Worm (Caenorhabditis elegans) whole organism, young adult: ENCODE measurements around the gene C34C12.7.

ENCODE experiments used
- B0019.2 ChIP-seq: fragments of 200-800 bp; sonication (Bioruptor generic); conservative IDR thresholded peaks from 2 replicates; pipeline ENCODE4 v1.3.6; 2022; ENCODE audit warnings: missing genetic modification reagents, missing genetic modification characterization, missing compliant biosample characterization
- B0261.1 ChIP-seq: sonication (generic microtip); optimal IDR thresholded peaks from 2 replicates; lab custom pipeline; 2016; ENCODE audit warnings: mild to moderate bottlenecking, missing genetic modification characterization, moderate library complexity, missing compliant biosample characterization
- C17E4.6 ChIP-seq: fragments of 200-800 bp; sonication (Bioruptor generic); IDR thresholded peaks from 2 replicates; pipeline ENCODE4 v1.3.6; 2022; ENCODE audit warnings: missing genetic modification reagents, missing genetic modification characterization, missing compliant biosample characterization
- F33H1.4 ChIP-seq: fragments of 200-800 bp; sonication (Bioruptor generic); IDR thresholded peaks from 2 replicates; pipeline ENCODE4 v1.3.6; 2022; ENCODE audit warnings: missing genetic modification reagents, missing genetic modification characterization, missing compliant biosample characterization
- F49E8.2 ChIP-seq: sonication (generic microtip); optimal IDR thresholded peaks from 3 replicates; lab custom pipeline; 2017; ENCODE audit warnings: missing genetic modification characterization, mild to moderate bottlenecking, missing compliant biosample characterization, antibody characterized with exemption, moderate library complexity; ENCODE audit not compliant: insufficient read depth
- F57C9.4 ChIP-seq: sonication (generic microtip); optimal IDR thresholded peaks from 2 replicates; lab custom pipeline; 2017; ENCODE audit warnings: mild to moderate bottlenecking, missing genetic modification characterization, missing compliant biosample characterization
- K11D2.4 ChIP-seq: fragments of 200-800 bp; sonication (Bioruptor generic); IDR thresholded peaks from 2 replicates; pipeline ENCODE4 v1.3.6; 2022; ENCODE audit warnings: missing genetic modification reagents, missing genetic modification characterization, missing compliant biosample characterization
- K12H6.12 ChIP-seq: fragments of 200-800 bp; sonication (Bioruptor generic); optimal IDR thresholded peaks from 2 replicates; lab custom pipeline; 2018; ENCODE audit warnings: mild to moderate bottlenecking, missing genetic modification characterization, missing compliant biosample characterization
- T07F8.4 ChIP-seq: sonication (generic microtip); optimal IDR thresholded peaks from 2 replicates; lab custom pipeline; 2016; ENCODE audit warnings: mild to moderate bottlenecking, missing genetic modification characterization, moderate library complexity, missing compliant biosample characterization
- Y53G8AR.9 ChIP-seq: fragments of 200-800 bp; sonication (Bioruptor generic); conservative IDR thresholded peaks from 2 replicates; pipeline ENCODE4 v1.3.6; 2022; ENCODE audit warnings: missing genetic modification reagents, missing genetic modification characterization, missing compliant biosample characterization
- Y56A3A.18 ChIP-seq: fragments of 200-800 bp; sonication (Bioruptor generic); IDR thresholded peaks from 2 replicates; pipeline ENCODE4 v1.3.6; 2022; ENCODE audit warnings: missing genetic modification reagents, missing genetic modification characterization, missing compliant biosample characterization
- Y67H2A.10 ChIP-seq: fragments of 200-800 bp; sonication (Bioruptor generic); conservative IDR thresholded peaks from 2 replicates; pipeline ENCODE4 v1.3.6; 2022; ENCODE audit warnings: missing genetic modification reagents, missing genetic modification characterization, missing compliant biosample characterization
- attf-5 ChIP-seq: fragments of 200-800 bp; sonication (Bioruptor generic); optimal IDR thresholded peaks from 2 replicates; lab custom pipeline; 2018; ENCODE audit warnings: mild to moderate bottlenecking, missing genetic modification characterization, missing compliant biosample characterization
- attf-6 ChIP-seq: fragments of 200-800 bp; sonication (Bioruptor generic); IDR thresholded peaks from 2 replicates; pipeline ENCODE4 v1.3.6; 2022; ENCODE audit warnings: missing genetic modification reagents, missing genetic modification characterization, missing compliant biosample characterization
- bed-1 ChIP-seq: fragments of 200-800 bp; sonication (Bioruptor generic); IDR thresholded peaks from 2 replicates; pipeline ENCODE4 v1.3.6; 2022; ENCODE audit warnings: missing genetic modification reagents, missing genetic modification characterization, missing compliant biosample characterization
- bed-2 ChIP-seq: fragments of 200-800 bp; sonication (Bioruptor generic); IDR thresholded peaks from 2 replicates; pipeline ENCODE4 v1.3.6; 2022; ENCODE audit warnings: missing genetic modification reagents, missing genetic modification characterization, missing compliant biosample characterization
- ceh-40 ChIP-seq: fragments of 200-800 bp; sonication (Bioruptor generic); IDR thresholded peaks from 2 replicates; pipeline ENCODE4 v1.3.6; 2022; ENCODE audit warnings: missing genetic modification characterization, missing compliant biosample characterization
- ceh-91 ChIP-seq: fragments of 200-800 bp; sonication (Bioruptor generic); IDR thresholded peaks from 2 replicates; pipeline ENCODE4 v1.3.6; 2022; ENCODE audit warnings: missing genetic modification reagents, missing genetic modification characterization, missing compliant biosample characterization
- chd-7 ChIP-seq: sonication (generic microtip); optimal IDR thresholded peaks from 2 replicates; lab custom pipeline; 2016; ENCODE audit warnings: mild to moderate bottlenecking, missing genetic modification characterization, moderate library complexity, missing compliant biosample characterization
- dpl-1 ChIP-seq: fragments of 150-350 bp; optimal IDR thresholded peaks from 2 replicates; lab custom pipeline; 2014; ENCODE audit warnings: missing biosample characterization, missing genetic modification reagents, missing genetic modification characterization
- egrh-3 ChIP-seq: fragments of 200-800 bp; sonication (Bioruptor generic); IDR thresholded peaks from 2 replicates; pipeline ENCODE4 v1.3.6; 2022; ENCODE audit warnings: missing genetic modification reagents, missing genetic modification characterization, missing compliant biosample characterization
- ets-4 ChIP-seq: fragments of 200-800 bp; sonication (Bioruptor generic); optimal IDR thresholded peaks from 2 replicates; lab custom pipeline; 2018; ENCODE audit warnings: mild to moderate bottlenecking, missing genetic modification characterization, missing compliant biosample characterization
- hlh-12 ChIP-seq: sonication (generic microtip); optimal IDR thresholded peaks from 2 replicates; lab custom pipeline; 2016; ENCODE audit warnings: missing genetic modification characterization, missing compliant biosample characterization
- hmg-1.2 ChIP-seq: fragments of 200-800 bp; sonication (Bioruptor generic); IDR thresholded peaks from 2 replicates; pipeline ENCODE4 v1.3.6; 2022; ENCODE audit warnings: missing genetic modification reagents, missing genetic modification characterization, missing compliant biosample characterization
- hmg-20 ChIP-seq: fragments of 200-800 bp; sonication (Bioruptor generic); IDR thresholded peaks from 2 replicates; pipeline ENCODE4 v1.3.6; 2022; ENCODE audit warnings: missing genetic modification reagents, missing genetic modification characterization, missing compliant biosample characterization
- hsf-1 ChIP-seq: fragments of 200-800 bp; sonication (Bioruptor generic); IDR thresholded peaks from 2 replicates; pipeline ENCODE4 v1.3.6; 2022; ENCODE audit warnings: missing genetic modification reagents, missing genetic modification characterization, missing compliant biosample characterization
- lin-40 ChIP-seq: sonication (generic microtip); optimal IDR thresholded peaks from 2 replicates; lab custom pipeline; 2016; ENCODE audit warnings: missing genetic modification characterization, mild to moderate bottlenecking, missing compliant biosample characterization, missing genotype, missing genetic modification reagents
- lsl-1 ChIP-seq: fragments of 200-800 bp; sonication (Bioruptor generic); optimal IDR thresholded peaks from 2 replicates; lab custom pipeline; 2018; ENCODE audit warnings: mild to moderate bottlenecking, missing genetic modification characterization, moderate library complexity, missing compliant biosample characterization
- madf-6 ChIP-seq: fragments of 200-800 bp; sonication (Bioruptor generic); IDR thresholded peaks from 2 replicates; pipeline ENCODE4 v1.3.6; 2022; ENCODE audit warnings: missing genetic modification reagents, missing genetic modification characterization, missing compliant biosample characterization
- mcd-1 ChIP-seq: fragments of 200-800 bp; sonication (Bioruptor generic); IDR thresholded peaks from 2 replicates; pipeline ENCODE4 v1.3.6; 2022; ENCODE audit warnings: missing genetic modification reagents, missing genetic modification characterization, missing compliant biosample characterization
- mes-4 ChIP-seq: sonication (generic microtip); optimal IDR thresholded peaks from 2 replicates; lab custom pipeline; 2016; ENCODE audit warnings: missing genotype, missing genetic modification characterization, missing compliant biosample characterization
- pha-4 ChIP-seq: fragments of 150-350 bp; sonication (generic microtip); optimal IDR thresholded peaks from 2 replicates; lab custom pipeline; 2014; ENCODE audit warnings: missing biosample characterization, missing genetic modification reagents, missing genetic modification characterization
- rcor-1 ChIP-seq: fragments of 200-800 bp; sonication (Bioruptor generic); IDR thresholded peaks from 2 replicates; pipeline ENCODE4 v1.3.6; 2022; ENCODE audit warnings: missing genetic modification reagents, missing genetic modification characterization, missing compliant biosample characterization
- rec-8 ChIP-seq, 2 experiments: sonication (generic microtip); optimal IDR thresholded peaks; 2 replicates each; lab custom pipeline; 2016; ENCODE audit warnings: mild to moderate bottlenecking in 2 of 2, missing genetic modification characterization in 2 of 2, missing genetic modification reagents in 2 of 2, missing genotype in 2 of 2, missing biosample characterization in 1 of 2, missing compliant biosample characterization in 1 of 2, moderate library complexity in 1 of 2
- repo-1 ChIP-seq: sonication (generic microtip); optimal IDR thresholded peaks from 2 replicates; lab custom pipeline; 2017; ENCODE audit warnings: mild to moderate bottlenecking, missing genetic modification characterization, missing compliant biosample characterization
- snpc-3.4 ChIP-seq: sonication (generic microtip); optimal IDR thresholded peaks from 2 replicates; lab custom pipeline; 2017; ENCODE audit warnings: missing genetic modification characterization, mild to moderate bottlenecking, missing compliant biosample characterization, antibody characterized with exemption, moderate library complexity, missing genotype, missing genetic modification reagents
- somi-1 ChIP-seq: fragments of 200-800 bp; sonication (Bioruptor generic); optimal IDR thresholded peaks from 2 replicates; lab custom pipeline; 2018; ENCODE audit warnings: mild to moderate bottlenecking, missing genetic modification characterization, missing compliant biosample characterization
- tbp1 ChIP-seq: fragments of 200-800 bp; sonication (Bioruptor generic); optimal IDR thresholded peaks from 2 replicates; lab custom pipeline; 2018; ENCODE audit warnings: mild to moderate bottlenecking, missing genetic modification characterization, missing compliant biosample characterization
- ztf-22 ChIP-seq: fragments of 200-800 bp; sonication (Bioruptor generic); optimal IDR thresholded peaks from 2 replicates; lab custom pipeline; 2018; ENCODE audit warnings: mild to moderate bottlenecking, missing genetic modification characterization, moderate library complexity, missing compliant biosample characterization
- ztf-26 ChIP-seq: sonication (generic microtip); optimal IDR thresholded peaks from 2 replicates; lab custom pipeline; 2017; ENCODE audit warnings: missing genetic modification characterization, missing compliant biosample characterization

The C34C12.7 gene

ce11 chrIII:3486055-3486454, 2.1 kb downstream of the C34C12.7 start:
- TF ChIP-seq lsl-1 (GFP tag; lab: Kevin White, UChicago), result no peak

ce11 chrIII:3484995-3485394, 3.1 kb downstream of the C34C12.7 start:
- TF ChIP-seq mcd-1 (GFP tag; lab: Robert Waterston, UW) (no peak), pha-4 (no peak), bed-1 (GFP tag; lab: Robert Waterston, UW) (no peak), rec-8 (tag; optimal IDR thresholded peaks at IDR 0.05; lab: Kevin White, UChicago) (no peak), K12H6.12 (tag; lab: Kevin White, UChicago) (no peak), repo-1 (tag; lab: Kevin White, UChicago) (no peak), ceh-91 (GFP tag; lab: Robert Waterston, UW) (no peak), F57C9.4 (tag; lab: Kevin White, UChicago) (no peak), B0019.2 (GFP tag; lab: Robert Waterston, UW) (no peak), K11D2.4 (GFP tag; lab: Robert Waterston, UW) (no peak), hlh-12 (tag; lab: Kevin White, UChicago) (no peak), tbp1 (no peak), bed-2 (GFP tag; lab: Robert Waterston, UW) (no peak), mes-4 (tag; lab: Kevin White, UChicago) (no peak), rcor-1 (GFP tag; lab: Robert Waterston, UW) (no peak), ztf-22 (GFP tag; lab: Kevin White, UChicago) (no peak), B0261.1 (tag; lab: Kevin White, UChicago) (no peak), snpc-3.4 (tag; lab: Kevin White, UChicago) (no peak), F33H1.4 (GFP tag; lab: Robert Waterston, UW) (no peak)

- TF ChIP-seq hsf-1 (GFP tag; lab: Robert Waterston, UW), result no peak
- TF ChIP-seq Y53G8AR.9 (GFP tag; lab: Robert Waterston, UW), result no peak
- TF ChIP-seq F57C9.4 (tag; lab: Kevin White, UChicago), result no peak
- TF ChIP-seq T07F8.4 (tag; lab: Kevin White, UChicago), result no peak
- TF ChIP-seq hmg-20 (GFP tag; lab: Robert Waterston, UW), result no peak
- no peak for TF ChIP-seq somi-1 (GFP tag; lab: Kevin White, UChicago)
- no peak for TF ChIP-seq K11D2.4 (GFP tag; lab: Robert Waterston, UW)
- no peak for TF ChIP-seq chd-7 (tag; lab: Kevin White, UChicago)
- TF ChIP-seq Y67H2A.10 (GFP tag; lab: Robert Waterston, UW), result no peak
- TF ChIP-seq pha-4, result no peak
- TF ChIP-seq lsl-1 (GFP tag; lab: Kevin White, UChicago), result no peak
- TF ChIP-seq attf-6, result no peak
- no peak for TF ChIP-seq ceh-40 (GFP tag; lab: Robert Waterston, UW)
- no peak for TF ChIP-seq hmg-1.2
Observed at ce11 chrIII:3482291-3482690, 5.8 kb downstream of the C34C12.7 start, which contains the start of gene C34C12.6. C34C12.6 (plus strand) TSS chrIII:3482591.

ce11 chrIII:3480950-3481349, 7.2 kb downstream of the C34C12.7 start:
- TF ChIP-seq C17E4.6 (GFP tag; lab: Robert Waterston, UW) (no peak), rec-8 (tag; optimal IDR thresholded peaks at IDR 0.05; lab: Kevin White, UChicago) (no peak), somi-1 (GFP tag; lab: Kevin White, UChicago) (no peak), B0019.2 (GFP tag; lab: Robert Waterston, UW) (no peak), madf-6 (no peak), egrh-3 (no peak), ets-4 (GFP tag; lab: Kevin White, UChicago) (no peak), dpl-1 (GFP tag; lab: Kevin White, UChicago) (no peak), ztf-26 (tag; lab: Kevin White, UChicago) (no peak), lin-40 (tag; lab: Kevin White, UChicago) (no peak), attf-5 (GFP tag; lab: Kevin White, UChicago) (no peak), F49E8.2 (tag; lab: Kevin White, UChicago) (no peak), Y56A3A.18 (GFP tag; lab: Robert Waterston, UW) (no peak)
- TF ChIP-seq, all 124 proteins: peak for 0
